Worm (Caenorhabditis elegans): ENCODE results near the gene C47A4.3.

DNA sequence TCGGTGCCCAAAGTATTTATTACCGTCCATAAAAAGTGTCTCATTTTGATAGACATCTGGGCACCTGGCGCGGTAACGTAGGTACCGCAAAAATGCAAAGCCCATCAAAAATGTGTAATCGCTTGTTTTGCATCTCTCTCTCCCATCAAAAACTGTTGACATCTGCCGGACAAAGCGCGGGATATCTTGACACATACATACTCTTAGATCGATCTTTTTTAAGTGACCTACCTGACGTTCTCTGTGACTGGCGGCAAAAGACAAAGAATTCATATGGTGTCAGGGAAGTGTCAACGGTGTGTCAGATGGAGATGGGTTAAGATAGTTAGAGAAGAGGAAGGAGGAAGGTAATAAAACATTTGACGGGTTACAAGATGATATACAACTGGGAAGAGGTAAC, 23.2 kb downstream of the C47A4.3 start:
- TF ChIP-seq spr-1 (tag; optimal IDR thresholded peaks at IDR 0.05) (no peak), skn-1 (tag; optimal IDR thresholded peaks at IDR 0.05) (no peak), ZK546.5 (tag; optimal IDR thresholded peaks at IDR 0.05) (no peak), lin-29 (GFP tag; IDR thresholded peaks at IDR 0.05) (no peak), aly-2 (tag; optimal IDR thresholded peaks at IDR 0.05) (no peak), lsy-2 (tag; optimal IDR thresholded peaks at IDR 0.05) (no peak), ztf-11 (tag; optimal IDR thresholded peaks at IDR 0.05) (no peak), ces-1 (GFP tag; optimal IDR thresholded peaks at IDR 0.05) (no peak)

Measured in whole organism, L4 larva.